Fruit fly (Drosophila melanogaster): Measurements from ENCODE around the gene a10.

a10 gene

DNA sequence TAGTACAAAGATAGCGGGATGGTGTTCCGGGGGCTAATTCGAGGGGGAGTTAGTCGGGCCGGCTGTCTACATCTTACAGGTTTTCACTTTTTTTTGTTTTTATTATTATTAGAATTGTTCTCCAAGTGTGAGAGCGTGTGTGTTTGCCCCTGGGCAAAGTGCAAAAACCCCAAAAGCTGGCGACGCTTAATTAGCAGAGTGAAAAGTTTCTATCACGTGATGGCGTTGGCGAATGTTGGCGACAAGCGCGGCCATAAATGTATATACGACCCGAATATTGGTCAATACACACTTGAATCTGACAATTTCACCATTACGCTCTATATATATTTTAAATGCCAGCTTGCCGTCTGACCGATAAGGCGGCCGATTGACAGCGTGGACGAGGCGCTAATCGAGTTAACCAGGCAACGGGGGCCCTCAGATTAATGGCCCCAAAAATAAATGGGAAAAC, 14.6 kb downstream of the a10 start:
- TF ChIP-seq jim (GFP tag; optimal IDR thresholded peaks at IDR 0.05) (no peak), Dfd (GFP tag; optimal IDR thresholded peaks at IDR 0.05) (no peak), fru (GFP tag; optimal IDR thresholded peaks at IDR 0.05) (no peak), foxo (GFP tag; optimal IDR thresholded peaks at IDR 0.05) (no peak), dl (GFP tag; optimal IDR thresholded peaks at IDR 0.05; ENCODE audit: insufficient read depth in 1 of 2, partially characterized antibody in 2 of 2) (no peak), Rel (GFP tag; optimal IDR thresholded peaks at IDR 0.05) (no peak), Rel (tag; optimal IDR thresholded peaks at IDR 0.05) (peak; percentile 51), lola (GFP tag; optimal IDR thresholded peaks at IDR 0.05) (no peak), rgr (GFP tag; optimal IDR thresholded peaks at IDR 0.05) (peak; percentile 21), br (GFP tag; optimal IDR thresholded peaks at IDR 0.05) (peak; percentile 12), CrebA (GFP tag; optimal IDR thresholded peaks at IDR 0.05; ENCODE audit: borderline replicate concordance) (peak; percentile 51), ey (GFP tag; optimal IDR thresholded peaks at IDR 0.05) (no peak), dmrt93B (GFP tag; optimal IDR thresholded peaks at IDR 0.05) (no peak), usp (GFP tag; optimal IDR thresholded peaks at IDR 0.05) (no peak), Vsx2 (GFP tag; optimal IDR thresholded peaks at IDR 0.05; ENCODE audit: partially characterized antibody) (peak; percentile 21), Hnf4 (GFP tag; optimal IDR thresholded peaks at IDR 0.05) (peak; percentile 12), N (GFP tag; optimal IDR thresholded peaks at IDR 0.05) (no peak), woc (GFP tag; optimal IDR thresholded peaks at IDR 0.05) (no peak), dsf (GFP tag; optimal IDR thresholded peaks at IDR 0.05; ENCODE audit: borderline replicate concordance) (no peak), h (GFP tag; optimal IDR thresholded peaks at IDR 0.05) (no peak)

DNA sequence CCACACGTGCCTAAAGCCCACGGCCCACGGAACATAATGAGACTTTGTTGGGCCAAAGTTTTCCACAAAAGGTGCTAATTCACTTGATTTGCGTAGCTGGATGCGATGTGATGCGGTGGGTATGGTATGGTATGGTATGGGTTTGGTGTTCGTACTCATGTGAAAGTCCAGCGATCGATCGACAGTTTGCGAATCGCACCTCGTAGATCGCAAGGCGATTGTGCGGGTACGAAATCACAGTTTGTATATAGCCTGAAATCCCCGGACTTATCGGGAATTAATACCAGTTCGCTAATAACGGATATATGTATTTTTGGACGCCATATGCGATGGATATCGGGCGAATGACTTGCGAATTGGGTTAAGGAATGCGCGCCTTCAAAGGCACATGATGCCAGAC, 15.6 kb downstream of the a10 start:
- TF ChIP-seq Rel (GFP tag; optimal IDR thresholded peaks at IDR 0.05) (no peak), Rel (tag; optimal IDR thresholded peaks at IDR 0.05) (peak; percentile 98), sage (GFP tag; optimal IDR thresholded peaks at IDR 0.05) (no peak)

DNA sequence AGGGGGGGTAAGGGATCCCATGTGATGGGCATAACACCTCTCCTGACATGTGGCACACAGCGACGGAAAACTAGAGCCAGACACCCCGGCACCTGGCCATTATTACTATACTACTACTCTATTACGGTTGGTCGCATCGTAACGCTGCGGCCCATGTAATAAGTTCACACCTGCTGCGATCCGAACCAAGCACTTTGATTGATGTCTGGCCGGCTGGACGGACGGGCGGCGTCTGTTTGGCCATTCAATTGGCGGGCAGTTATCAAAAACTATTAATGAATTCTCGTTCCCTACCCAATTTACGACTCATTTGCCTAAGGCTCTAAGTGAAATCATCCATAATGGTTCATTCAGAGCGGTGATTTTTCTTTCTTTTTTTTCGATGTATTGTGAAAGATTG, 16.0 kb downstream of the a10 start:
- TF ChIP-seq Sp1 (GFP tag; optimal IDR thresholded peaks at IDR 0.05): no peak
- TF ChIP-seq CG9705 (GFP tag; optimal IDR thresholded peaks at IDR 0.05): no peak
- no peak for TF ChIP-seq HLH106 (tag; optimal IDR thresholded peaks at IDR 0.05)
- no peak for TF ChIP-seq N (GFP tag; optimal IDR thresholded peaks at IDR 0.05)
- TF ChIP-seq sv (GFP tag; optimal IDR thresholded peaks at IDR 0.05): no peak
- TF ChIP-seq pan (optimal IDR thresholded peaks at IDR 0.05): no peak
- TF ChIP-seq woc (GFP tag; optimal IDR thresholded peaks at IDR 0.05): no peak
- TF ChIP-seq GATAd (GFP tag; optimal IDR thresholded peaks at IDR 0.05): no peak
- no peak for TF ChIP-seq Myc (optimal IDR thresholded peaks at IDR 0.05)
- no peak for TF ChIP-seq ey (GFP tag; optimal IDR thresholded peaks at IDR 0.05)
- TF ChIP-seq Hr83 (GFP tag; optimal IDR thresholded peaks at IDR 0.05; ENCODE audit: poor library complexity, severe bottlenecking): no peak
- TF ChIP-seq brk (GFP tag; optimal IDR thresholded peaks at IDR 0.05): no peak
- TF ChIP-seq lola (GFP tag; optimal IDR thresholded peaks at IDR 0.05): no peak
- no peak for TF ChIP-seq Dfd (GFP tag; optimal IDR thresholded peaks at IDR 0.05)
- TF ChIP-seq dsf (GFP tag; optimal IDR thresholded peaks at IDR 0.05; ENCODE audit: borderline replicate concordance): no peak
- no peak for TF ChIP-seq OdsH (GFP tag; optimal IDR thresholded peaks at IDR 0.05)
- TF ChIP-seq dl (GFP tag; optimal IDR thresholded peaks at IDR 0.05; ENCODE audit: insufficient read depth in 1 of 2, partially characterized antibody in 2 of 2): no peak
- no peak for TF ChIP-seq tai (GFP tag; optimal IDR thresholded peaks at IDR 0.05)
- TF ChIP-seq Vsx2 (GFP tag; optimal IDR thresholded peaks at IDR 0.05; ENCODE audit: partially characterized antibody): no peak
- TF ChIP-seq psq (GFP tag; optimal IDR thresholded peaks at IDR 0.05): no peak

DNA sequence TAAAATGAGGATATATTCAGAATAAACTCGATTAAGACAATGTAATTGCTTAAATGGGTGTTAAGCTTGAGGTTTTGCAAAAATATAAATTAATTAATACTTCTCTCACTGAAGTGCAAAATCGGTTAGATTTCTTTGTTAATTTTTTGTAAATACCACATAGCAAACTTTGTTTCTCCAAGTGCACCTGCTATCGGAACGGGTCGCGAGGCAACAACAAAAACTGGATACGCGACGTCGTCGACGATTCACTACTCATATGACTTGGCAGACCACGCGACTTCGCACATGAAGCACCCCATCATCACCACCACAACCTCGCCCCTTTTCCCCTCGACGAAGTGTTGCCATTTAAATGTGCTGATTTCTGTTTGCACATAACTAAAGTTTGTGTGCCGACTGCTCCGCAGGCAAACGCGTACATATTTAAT, 16.5 kb downstream of the a10 start:
- TF ChIP-seq sage (GFP tag; optimal IDR thresholded peaks at IDR 0.05) (no peak), lola (GFP tag; optimal IDR thresholded peaks at IDR 0.05) (no peak), Mio (GFP tag; optimal IDR thresholded peaks at IDR 0.05) (no peak), Abd-B (GFP tag; optimal IDR thresholded peaks at IDR 0.05) (no peak), tai (GFP tag; optimal IDR thresholded peaks at IDR 0.05) (no peak), Hnf4 (GFP tag; optimal IDR thresholded peaks at IDR 0.05) (peak; percentile 10), GATAd (GFP tag; optimal IDR thresholded peaks at IDR 0.05) (no peak), Vsx2 (GFP tag; optimal IDR thresholded peaks at IDR 0.05; ENCODE audit: partially characterized antibody) (no peak), h (GFP tag; optimal IDR thresholded peaks at IDR 0.05) (peak; percentile 62), ey (GFP tag; optimal IDR thresholded peaks at IDR 0.05) (no peak), Jra (GFP tag; optimal IDR thresholded peaks at IDR 0.05) (no peak), N (GFP tag; optimal IDR thresholded peaks at IDR 0.05) (no peak), pan (optimal IDR thresholded peaks at IDR 0.05) (no peak), HLH106 (tag; optimal IDR thresholded peaks at IDR 0.05) (peak; percentile 44), usp (GFP tag; optimal IDR thresholded peaks at IDR 0.05) (no peak), CrebA (GFP tag; optimal IDR thresholded peaks at IDR 0.05; ENCODE audit: borderline replicate concordance) (no peak), Myc (optimal IDR thresholded peaks at IDR 0.05) (no peak), CG32264 (GFP tag; optimal IDR thresholded peaks at IDR 0.05) (no peak), psq (GFP tag; optimal IDR thresholded peaks at IDR 0.05) (no peak), br (GFP tag; optimal IDR thresholded peaks at IDR 0.05) (no peak), sv (GFP tag; optimal IDR thresholded peaks at IDR 0.05) (no peak), foxo (GFP tag; optimal IDR thresholded peaks at IDR 0.05) (peak in 1 of 2 experiments; percentile 51), Dfd (GFP tag; optimal IDR thresholded peaks at IDR 0.05) (no peak), Dif (GFP tag; optimal IDR thresholded peaks at IDR 0.05; ENCODE audit: partially characterized antibody) (no peak), CG9705 (GFP tag; optimal IDR thresholded peaks at IDR 0.05) (no peak), Hr83 (GFP tag; optimal IDR thresholded peaks at IDR 0.05; ENCODE audit: poor library complexity, severe bottlenecking) (no peak), Sp1 (GFP tag; optimal IDR thresholded peaks at IDR 0.05) (peak; percentile 9), rgr (GFP tag; optimal IDR thresholded peaks at IDR 0.05) (peak; percentile 30), dmrt93B (GFP tag; optimal IDR thresholded peaks at IDR 0.05) (no peak), Hr78 (GFP tag; optimal IDR thresholded peaks at IDR 0.05) (no peak), OdsH (GFP tag; optimal IDR thresholded peaks at IDR 0.05) (peak; percentile 34), Rel (GFP tag; optimal IDR thresholded peaks at IDR 0.05) (no peak), Rel (tag; optimal IDR thresholded peaks at IDR 0.05) (peak; percentile 19), jim (GFP tag; optimal IDR thresholded peaks at IDR 0.05) (no peak), dl (GFP tag; optimal IDR thresholded peaks at IDR 0.05; ENCODE audit: insufficient read depth in 1 of 2, partially characterized antibody in 2 of 2) (no peak)

Data from whole organism, wandering third instar larva.